Worm (Caenorhabditis elegans): ENCODE measurements around the gene Y7A9D.1.

Gene Y7A9D.1

ce11 chrIV:16396651-16397050 lies 14.6 kb upstream of the Y7A9D.1 start:
- TF ChIP-seq sptf-1 (tag; optimal IDR thresholded peaks at IDR 0.05) = no peak
- no peak for TF ChIP-seq M03D4.4 (tag; optimal IDR thresholded peaks at IDR 0.05)
- TF ChIP-seq mep-1 (tag; optimal IDR thresholded peaks at IDR 0.05) = no peak
- no peak for TF ChIP-seq nhr-28 (tag; optimal IDR thresholded peaks at IDR 0.05)
- no peak for TF ChIP-seq nhr-76 (tag; optimal IDR thresholded peaks at IDR 0.05)
- peak; percentile 56 for TF ChIP-seq unc-62 (GFP tag; optimal IDR thresholded peaks at IDR 0.05)
- TF ChIP-seq lin-32 (GFP tag; optimal IDR thresholded peaks at IDR 0.05) = no peak
- TF ChIP-seq ceh-43 (GFP tag; optimal IDR thresholded peaks at IDR 0.05) = peak; percentile 50
- TF ChIP-seq elt-3 (tag; optimal IDR thresholded peaks at IDR 0.05) = no peak
- no peak for TF ChIP-seq pha-4 (tag; optimal IDR thresholded peaks at IDR 0.05)

ce11 chrIV:16393668-16394067 lies 11.7 kb upstream of the Y7A9D.1 start, which contains the start of gene Y65A5A.24:
Gene Y65A5A.24 (plus strand): TSS chrIV:16393968.
- TF ChIP-seq nhr-237 (tag; optimal IDR thresholded peaks at IDR 0.05) (no peak), elt-3 (tag; optimal IDR thresholded peaks at IDR 0.05) (no peak), hlh-1 (tag; optimal IDR thresholded peaks at IDR 0.05) (no peak), lin-13 (tag; optimal IDR thresholded peaks at IDR 0.05) (no peak), ceh-43 (GFP tag; optimal IDR thresholded peaks at IDR 0.05) (no peak), bed-3 (GFP tag; optimal IDR thresholded peaks at IDR 0.05) (no peak), ceh-39 (tag; optimal IDR thresholded peaks at IDR 0.05) (no peak), unc-120 (tag; optimal IDR thresholded peaks at IDR 0.05; ENCODE audit: poor library complexity, severe bottlenecking) (no peak), ces-1 (GFP tag; optimal IDR thresholded peaks at IDR 0.05) (no peak), unc-62 (GFP tag; optimal IDR thresholded peaks at IDR 0.05) (no peak), zip-8 (tag; optimal IDR thresholded peaks at IDR 0.05) (no peak), mab-5 (tag; optimal IDR thresholded peaks at IDR 0.05) (no peak), snpc-4 (tag; optimal IDR thresholded peaks at IDR 0.05) (no peak), ztf-11 (tag; optimal IDR thresholded peaks at IDR 0.05) (no peak), drap-1 (GFP tag; optimal IDR thresholded peaks at IDR 0.05) (no peak), lin-32 (GFP tag; optimal IDR thresholded peaks at IDR 0.05) (no peak), nhr-28 (tag; optimal IDR thresholded peaks at IDR 0.05) (no peak)

- TF ChIP-seq zip-8 (tag; optimal IDR thresholded peaks at IDR 0.05) (peak; percentile 91), lin-32 (GFP tag; optimal IDR thresholded peaks at IDR 0.05) (no peak), nhr-2 (tag; optimal IDR thresholded peaks at IDR 0.05) (peak; percentile 89), hlh-1 (tag; optimal IDR thresholded peaks at IDR 0.05) (no peak)
Measured at ce11 chrIV:16391470-16391869, 9.5 kb upstream of the Y7A9D.1 start.

- TF ChIP-seq flh-1 (GFP tag; optimal IDR thresholded peaks at IDR 0.05) (no peak), nhr-2 (tag; optimal IDR thresholded peaks at IDR 0.05) (peak; percentile 75), nhr-12 (tag; optimal IDR thresholded peaks at IDR 0.05) (no peak), sem-2 (GFP tag; optimal IDR thresholded peaks at IDR 0.05) (peak; percentile 66), unc-120 (tag; optimal IDR thresholded peaks at IDR 0.05; ENCODE audit: poor library complexity, severe bottlenecking) (peak; percentile 15), mls-2 (tag; optimal IDR thresholded peaks at IDR 0.05) (peak; percentile 35), ceh-83 (GFP tag; optimal IDR thresholded peaks at IDR 0.05) (no peak), drap-1 (GFP tag; optimal IDR thresholded peaks at IDR 0.05) (peak; percentile 44), zip-8 (tag; optimal IDR thresholded peaks at IDR 0.05) (peak; percentile 97), hlh-1 (tag; optimal IDR thresholded peaks at IDR 0.05) (no peak), M03D4.4 (tag; optimal IDR thresholded peaks at IDR 0.05) (peak; percentile 25), elt-1 (tag; optimal IDR thresholded peaks at IDR 0.05; ENCODE audit: borderline replicate concordance, insufficient read depth) (no peak), sptf-1 (tag; optimal IDR thresholded peaks at IDR 0.05) (peak; percentile 67), cnd-1 (tag; optimal IDR thresholded peaks at IDR 0.05) (peak; percentile 43)
Measured at ce11 chrIV:16388856-16389461, 6.9 kb upstream of the Y7A9D.1 start.

ce11 chrIV:16388136-16388635 lies 6.2 kb upstream of the Y7A9D.1 start:
- TF ChIP-seq tbx-8 (GFP tag; optimal IDR thresholded peaks at IDR 0.05) (no peak), nhr-237 (tag; optimal IDR thresholded peaks at IDR 0.05) (no peak), unc-62 (GFP tag; optimal IDR thresholded peaks at IDR 0.05) (no peak), drap-1 (GFP tag; optimal IDR thresholded peaks at IDR 0.05) (peak; percentile 47), elt-1 (tag; optimal IDR thresholded peaks at IDR 0.05; ENCODE audit: borderline replicate concordance, insufficient read depth) (no peak), sptf-1 (tag; optimal IDR thresholded peaks at IDR 0.05) (peak; percentile 70), hlh-1 (tag; optimal IDR thresholded peaks at IDR 0.05) (peak; percentile 14), lsy-2 (tag; optimal IDR thresholded peaks at IDR 0.05) (no peak), bed-3 (GFP tag; optimal IDR thresholded peaks at IDR 0.05) (no peak), nhr-28 (tag; optimal IDR thresholded peaks at IDR 0.05) (no peak), nhr-76 (tag; optimal IDR thresholded peaks at IDR 0.05) (no peak), snpc-4 (tag; optimal IDR thresholded peaks at IDR 0.05) (no peak), nhr-12 (tag; optimal IDR thresholded peaks at IDR 0.05) (no peak), ceh-39 (tag; optimal IDR thresholded peaks at IDR 0.05) (no peak), ztf-11 (tag; optimal IDR thresholded peaks at IDR 0.05) (no peak), blmp-1 (tag; optimal IDR thresholded peaks at IDR 0.05) (no peak), mls-2 (tag; optimal IDR thresholded peaks at IDR 0.05) (peak; percentile 20), ham-2 (GFP tag; optimal IDR thresholded peaks at IDR 0.05) (peak; percentile 21), sem-2 (GFP tag; optimal IDR thresholded peaks at IDR 0.05) (peak; percentile 37), flh-1 (GFP tag; optimal IDR thresholded peaks at IDR 0.05) (peak; percentile 35), mep-1 (tag; optimal IDR thresholded peaks at IDR 0.05) (no peak), nhr-2 (tag; optimal IDR thresholded peaks at IDR 0.05) (no peak), unc-39 (tag; optimal IDR thresholded peaks at IDR 0.05) (no peak), cnd-1 (tag; optimal IDR thresholded peaks at IDR 0.05) (peak; percentile 53), pha-4 (tag; optimal IDR thresholded peaks at IDR 0.05) (no peak), lin-32 (GFP tag; optimal IDR thresholded peaks at IDR 0.05) (peak; percentile 93), ces-1 (GFP tag; optimal IDR thresholded peaks at IDR 0.05) (no peak), ceh-43 (GFP tag; optimal IDR thresholded peaks at IDR 0.05) (peak; percentile 50), M03D4.4 (tag; optimal IDR thresholded peaks at IDR 0.05) (peak; percentile 70), zip-8 (tag; optimal IDR thresholded peaks at IDR 0.05) (no peak), mab-5 (tag; optimal IDR thresholded peaks at IDR 0.05) (no peak), ceh-83 (GFP tag; optimal IDR thresholded peaks at IDR 0.05) (no peak), elt-3 (tag; optimal IDR thresholded peaks at IDR 0.05) (no peak), lin-13 (tag; optimal IDR thresholded peaks at IDR 0.05) (no peak)
